Worm (Caenorhabditis elegans): ENCODE data around the gene sbp-1.

DNA sequence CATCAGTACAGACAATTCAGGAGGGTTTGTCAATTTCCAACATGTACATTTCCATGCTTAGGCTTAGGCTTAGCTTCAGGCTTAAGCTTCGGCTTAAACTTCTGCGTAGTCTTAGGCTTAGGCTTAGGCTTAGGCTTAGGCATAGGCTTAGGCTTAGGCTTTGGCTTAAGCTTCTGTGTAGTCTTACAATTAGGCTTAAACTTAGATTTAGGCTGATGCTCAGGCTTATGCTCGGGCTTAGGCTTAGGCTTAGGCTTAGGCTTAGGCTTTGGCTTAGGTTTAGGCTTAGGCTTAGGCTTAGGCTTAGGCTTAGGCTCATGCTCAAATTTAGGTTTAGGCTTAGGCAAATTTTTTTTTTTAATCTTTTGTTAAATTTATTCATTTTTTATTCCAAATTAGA lies 17.6 kb downstream of the sbp-1 start:
- TF ChIP-seq ztf-4 (tag; optimal IDR thresholded peaks at IDR 0.05) (no peak), unc-98 (GFP tag; IDR thresholded peaks at IDR 0.05) (no peak), mab-9 (GFP tag; IDR thresholded peaks at IDR 0.05) (no peak), efl-1 (optimal IDR thresholded peaks at IDR 0.05) (no peak), efl-1 (GFP tag; optimal IDR thresholded peaks at IDR 0.05 in 1 of 2) (no peak), tbx-2 (tag; optimal IDR thresholded peaks at IDR 0.05) (no peak), dsc-1 (tag; optimal IDR thresholded peaks at IDR 0.05) (no peak), nhr-77 (tag; optimal IDR thresholded peaks at IDR 0.05) (no peak), ama-1 (optimal IDR thresholded peaks at IDR 0.05) (no peak), nhr-12 (tag; optimal IDR thresholded peaks at IDR 0.05) (no peak), zip-4 (GFP tag; optimal IDR thresholded peaks at IDR 0.05) (no peak), fkh-10 (GFP tag; optimal IDR thresholded peaks at IDR 0.05) (no peak), nhr-237 (tag; optimal IDR thresholded peaks at IDR 0.05) (no peak), mep-1 (tag; optimal IDR thresholded peaks at IDR 0.05) (no peak)
